Fruit fly (Drosophila melanogaster): ENCODE results near the gene Spn.

Gene Spn

dm6 chr3L:2536969-2537600 is 17.0 kb downstream of the Spn start (continued):
- TF ChIP-seq Ets97D (GFP tag; optimal IDR thresholded peaks at IDR 0.05), result peak; percentile 1
- TF ChIP-seq bsh (GFP tag; optimal IDR thresholded peaks at IDR 0.05), result peak in 1 of 2 experiments; percentile 67
- TF ChIP-seq pan (optimal IDR thresholded peaks at IDR 0.05), result no peak
- TF ChIP-seq pan (GFP tag; optimal IDR thresholded peaks at IDR 0.05 in 1 of 2, IDR thresholded peaks at IDR 0.05 in 1 of 2), result peak in 1 of 2 experiments; percentile 62
- TF ChIP-seq repo (GFP tag; optimal IDR thresholded peaks at IDR 0.05), result peak; percentile 54
- no peak for TF ChIP-seq wdn (GFP tag; IDR thresholded peaks at IDR 0.05)
- peak; percentile 72 for TF ChIP-seq gcm (GFP tag; optimal IDR thresholded peaks at IDR 0.05)
- TF ChIP-seq CG7963 (GFP tag; IDR thresholded peaks at IDR 0.05; ENCODE audit: partially characterized antibody), result no peak
- TF ChIP-seq CG42726 (GFP tag; IDR thresholded peaks at IDR 0.05; ENCODE audit: partially characterized antibody), result no peak
- peak; percentile 66 for TF ChIP-seq CG7556 (GFP tag; optimal IDR thresholded peaks at IDR 0.05)
- peak; percentile 50; the same call in 1 of the 2 replicates for TF ChIP-seq E2f1 (GFP tag; IDR thresholded peaks at IDR 0.05)
- TF ChIP-seq Aef1 (GFP tag; IDR thresholded peaks at IDR 0.05), result peak; percentile 57
- 0 out of 2 replicates have a peak, but pooled peaks have one; percentile 28 for TF ChIP-seq NFAT (GFP tag; IDR thresholded peaks at IDR 0.05)
- TF ChIP-seq CG6765 (GFP tag; optimal IDR thresholded peaks at IDR 0.05), result peak; percentile 75
- TF ChIP-seq eve (GFP tag; optimal IDR thresholded peaks at IDR 0.05), result peak in 1 of 2 experiments; percentile 27
- TF ChIP-seq klu (GFP tag; IDR thresholded peaks at IDR 0.05), result no peak
- TF ChIP-seq slp2 (GFP tag; optimal IDR thresholded peaks at IDR 0.05), result peak; percentile 1
- peak; percentile 10 to 58 for TF ChIP-seq Pdp1 (GFP tag; optimal IDR thresholded peaks at IDR 0.05)
- peak; percentile 36 for TF ChIP-seq pfk (GFP tag; optimal IDR thresholded peaks at IDR 0.05)
- TF ChIP-seq CG13424 (tag; optimal IDR thresholded peaks at IDR 0.05), result peak; percentile 68
- no peak for TF ChIP-seq Stat92E (GFP tag; optimal IDR thresholded peaks at IDR 0.05)
- no peak for TF ChIP-seq vnd (GFP tag; IDR thresholded peaks at IDR 0.05; ENCODE audit: partially characterized antibody)
- peak; percentile 20 for TF ChIP-seq pho (GFP tag; optimal IDR thresholded peaks at IDR 0.05)
- no peak for TF ChIP-seq CG2199 (GFP tag; IDR thresholded peaks at IDR 0.05)
- peak; percentile 36 for TF ChIP-seq Spps (tag; optimal IDR thresholded peaks at IDR 0.05)
- peak; percentile 59; the same call in 2 of the 3 replicates for TF ChIP-seq CG17361 (GFP tag; IDR thresholded peaks at IDR 0.05)
- peak; percentile 61 for TF ChIP-seq CG1529 (GFP tag; optimal IDR thresholded peaks at IDR 0.05)
- peak; percentile 73; the same call in 2 of the 3 replicates for TF ChIP-seq so (GFP tag; IDR thresholded peaks at IDR 0.05)
- TF ChIP-seq sens (GFP tag), result peak; percentile 95
- peak; percentile 70 for TF ChIP-seq chm (GFP tag; IDR thresholded peaks at IDR 0.05)
- TF ChIP-seq D19B (GFP tag; optimal IDR thresholded peaks at IDR 0.05), result peak; percentile 34
- peak; percentile 94 for TF ChIP-seq Vsx1 (GFP tag; optimal IDR thresholded peaks at IDR 0.05)
- peak; percentile 61 for TF ChIP-seq HmgZ (tag; optimal IDR thresholded peaks at IDR 0.05)
- TF ChIP-seq otp (GFP tag; IDR thresholded peaks at IDR 0.05), result peak; percentile 73; the same call in 1 of the 3 replicates
- peak; percentile 79 for TF ChIP-seq CG15514 (GFP tag; optimal IDR thresholded peaks at IDR 0.05)
- no peak for TF ChIP-seq zen2 (GFP tag; IDR thresholded peaks at IDR 0.05; ENCODE audit: partially characterized antibody)
- TF ChIP-seq CG1792 (GFP tag; optimal IDR thresholded peaks at IDR 0.05), result peak; percentile 74
- TF ChIP-seq nmo (GFP tag; optimal IDR thresholded peaks at IDR 0.05), result no peak
- peak; percentile 61 for TF ChIP-seq Bdp1 (GFP tag; optimal IDR thresholded peaks at IDR 0.05)
- peak; percentile 71 for TF ChIP-seq CG15696 (tag; optimal IDR thresholded peaks at IDR 0.05)
- TF ChIP-seq Fer2 (tag; optimal IDR thresholded peaks at IDR 0.05), result peak; percentile 29
- TF ChIP-seq ato (GFP tag; IDR thresholded peaks at IDR 0.05; ENCODE audit: partially characterized antibody), result no peak
- no peak for TF ChIP-seq Hand (GFP tag; optimal IDR thresholded peaks at IDR 0.05)
- TF ChIP-seq wek (GFP tag; optimal IDR thresholded peaks at IDR 0.05), result peak; percentile 85
- peak; percentile 39 for TF ChIP-seq en (GFP tag; optimal IDR thresholded peaks at IDR 0.05)
- no peak for TF ChIP-seq Abd-B (GFP tag; optimal IDR thresholded peaks at IDR 0.05)
- TF ChIP-seq CG31365 (tag; optimal IDR thresholded peaks at IDR 0.05), result peak; percentile 74
- peak; percentile 67 for TF ChIP-seq vvl (GFP tag; IDR thresholded peaks at IDR 0.05)
- TF ChIP-seq kay (GFP tag; optimal IDR thresholded peaks at IDR 0.05), result no peak
